Worm (Caenorhabditis elegans) whole organism, early embryonic: Measurements from ENCODE around the gene dpy-28.

Experiments
- ceh-13 ChIP-seq: fragments of 200-800 bp; sonication (Bioruptor generic); optimal IDR thresholded peaks from 2 replicates; lab custom pipeline; 2018; ENCODE audit warnings: mild to moderate bottlenecking, missing genetic modification characterization, missing compliant biosample characterization
- ets-7 ChIP-seq: sonication (generic microtip); optimal IDR thresholded peaks from 2 replicates; lab custom pipeline; 2016; ENCODE audit warnings: missing genotype, missing genetic modification characterization, missing compliant biosample characterization
- hmg-4 ChIP-seq: fragments of 200-800 bp; sonication (Bioruptor generic); optimal IDR thresholded peaks from 2 replicates; lab custom pipeline; 2018; ENCODE audit warnings: mild to moderate bottlenecking, missing genetic modification characterization, missing compliant biosample characterization
- scrt-1 ChIP-seq: fragments of 200-800 bp; sonication (Bioruptor generic); IDR thresholded peaks from 2 replicates; pipeline ENCODE4 v1.3.6; 2022; ENCODE audit warnings: missing genetic modification characterization, missing compliant biosample characterization
- sea-1 ChIP-seq: fragments of 200-800 bp; sonication (Bioruptor generic); conservative IDR thresholded peaks from 2 replicates; pipeline ENCODE4 v1.3.6; 2022; ENCODE audit warnings: missing genetic modification characterization, missing compliant biosample characterization
- tbx-37 ChIP-seq: fragments of 200-800 bp; sonication (Bioruptor generic); conservative IDR thresholded peaks from 2 replicates; pipeline ENCODE4 v1.3.6; 2022; ENCODE audit warnings: missing genetic modification reagents, missing genetic modification characterization, missing compliant biosample characterization

ce11 chrIII:10716091-10716490 lies 46.8 kb upstream of the dpy-28 start, which contains the start of gene W09D10.4:
- TF ChIP-seq tbx-37 (GFP tag; lab: Robert Waterston, UW) (no peak), scrt-1 (no peak), sea-1 (GFP tag; lab: Robert Waterston, UW) (no peak), ceh-13 (GFP tag; lab: Kevin White, UChicago) (no peak), hmg-4 (GFP tag; lab: Kevin White, UChicago) (no peak), ets-7 (tag; lab: Kevin White, UChicago) (no peak)
